Fruit fly (Drosophila melanogaster) whole organism, embryonic: Measurements from ENCODE around the gene CG42693.

ENCODE experiments used
- Blimp-1 ChIP-seq: fragments of 200-800 bp; sonication (Bioruptor generic); optimal IDR thresholded peaks from 3 replicates; lab custom pipeline; 2018; ENCODE audit warnings: missing biosample characterization, missing genetic modification characterization, mild to moderate bottlenecking, moderate library complexity, missing genetic modification reagents
- CG10959 ChIP-seq: fragments of 200-800 bp; sonication (Bioruptor generic); IDR thresholded peaks from 2 replicates; pipeline ENCODE4 v1.3.6; 2022; ENCODE audit warnings: missing biosample characterization, missing genetic modification characterization
- CG10979 ChIP-seq: fragments of 200-800 bp; sonication (Bioruptor generic); optimal IDR thresholded peaks from 2 replicates; lab custom pipeline; 2018; ENCODE audit warnings: missing biosample characterization, mild to moderate bottlenecking, missing genetic modification characterization, moderate library complexity
- CG11456 ChIP-seq: fragments of 200-800 bp; sonication (Bioruptor generic); IDR thresholded peaks from 3 replicates; pipeline ENCODE4 v1.3.6; 2022; ENCODE audit warnings: missing biosample characterization, missing genetic modification characterization
- CG11723 ChIP-seq: fragments of 200-800 bp; sonication (Bioruptor generic); optimal IDR thresholded peaks from 2 replicates; lab custom pipeline; 2017; ENCODE audit warnings: missing biosample characterization, mild to moderate bottlenecking, missing genetic modification characterization
- CG12942 ChIP-seq: fragments of 200-800 bp; sonication (Bioruptor generic); optimal IDR thresholded peaks from 3 replicates; lab custom pipeline; 2016; ENCODE audit warnings: missing biosample characterization, missing genetic modification characterization
- CG14860 ChIP-seq: fragments of 200-800 bp; sonication (Bioruptor generic); IDR thresholded peaks from 3 replicates; pipeline ENCODE4 v1.3.6; 2022; ENCODE audit warnings: missing biosample characterization, missing genetic modification characterization; ENCODE audit not compliant: partially characterized antibody
- CG15696 ChIP-seq: fragments of 200-800 bp; sonication (Bioruptor generic); optimal IDR thresholded peaks from 2 replicates; lab custom pipeline; 2019; ENCODE audit warnings: missing biosample characterization, mild to moderate bottlenecking, missing genetic modification characterization, moderate library complexity
- CG1647 ChIP-seq: fragments of 200-800 bp; sonication (Bioruptor generic); optimal IDR thresholded peaks from 3 replicates; lab custom pipeline; 2016; ENCODE audit warnings: missing biosample characterization, missing genetic modification characterization
- CG17328 ChIP-seq: fragments of 200-800 bp; sonication (Bioruptor generic); IDR thresholded peaks from 2 replicates; pipeline ENCODE4 v1.3.6; 2022; ENCODE audit warnings: missing biosample characterization, missing genetic modification characterization
- CG18262 ChIP-seq: fragments of 200-800 bp; optimal IDR thresholded peaks from 3 replicates; lab custom pipeline; 2019; ENCODE audit warnings: missing biosample characterization, mild to moderate bottlenecking, missing genetic modification characterization, moderate library complexity
- CG2712 ChIP-seq: fragments of 200-800 bp; optimal IDR thresholded peaks from 3 replicates; lab custom pipeline; 2019; ENCODE audit warnings: missing biosample characterization, mild to moderate bottlenecking, missing genetic modification characterization, moderate library complexity
- CG5245 ChIP-seq: fragments of 200-800 bp; sonication (Bioruptor generic); optimal IDR thresholded peaks from 3 replicates; lab custom pipeline; 2016; ENCODE audit warnings: missing biosample characterization, missing genetic modification characterization
- CG6813 ChIP-seq: fragments of 200-800 bp; sonication (Bioruptor generic); optimal IDR thresholded peaks from 2 replicates; lab custom pipeline; 2017; ENCODE audit warnings: missing biosample characterization, missing genetic modification characterization, mild to moderate bottlenecking, moderate library complexity, missing genetic modification reagents
- CG7987 ChIP-seq: fragments of 200-800 bp; sonication (Bioruptor generic); optimal IDR thresholded peaks from 2 replicates; lab custom pipeline; 2018; ENCODE audit warnings: missing biosample characterization, mild to moderate bottlenecking, missing genetic modification characterization, moderate library complexity
- CG9727 ChIP-seq: fragments of 200-800 bp; sonication (Bioruptor generic); optimal IDR thresholded peaks from 3 replicates; lab custom pipeline; 2017; ENCODE audit warnings: missing biosample characterization, mild to moderate bottlenecking, missing genetic modification characterization
- CoRest ChIP-seq: fragments of 200-800 bp; sonication (Bioruptor generic); optimal IDR thresholded peaks from 3 replicates; lab custom pipeline; 2018; ENCODE audit warnings: missing biosample characterization, mild to moderate bottlenecking, missing genetic modification characterization, moderate library complexity
- Drgx ChIP-seq: fragments of 200-800 bp; sonication (Bioruptor generic); IDR thresholded peaks from 2 replicates; pipeline ENCODE4 v1.3.6; 2022; ENCODE audit warnings: missing biosample characterization, missing genetic modification characterization
- Mrtf ChIP-seq: fragments of 200-800 bp; sonication (Bioruptor generic); IDR thresholded peaks from 3 replicates; pipeline ENCODE4 v1.3.6; 2022; ENCODE audit warnings: missing biosample characterization, missing genetic modification characterization
- Optix ChIP-seq: fragments of 200-800 bp; sonication (Bioruptor generic); IDR thresholded peaks from 3 replicates; pipeline ENCODE4 v1.3.6; 2022; ENCODE audit warnings: missing biosample characterization, missing genetic modification characterization
- Poxn ChIP-seq: fragments of 200-800 bp; sonication (Bioruptor generic); IDR thresholded peaks from 2 replicates; pipeline ENCODE4 v1.3.6; 2022; ENCODE audit warnings: missing biosample characterization, missing genetic modification characterization
- Rfx ChIP-seq: fragments of 200-800 bp; sonication (Bioruptor generic); IDR thresholded peaks from 2 replicates; pipeline ENCODE4 v1.3.6; 2022; ENCODE audit warnings: missing biosample characterization, missing genetic modification characterization
- Trl ChIP-seq, 3 experiments: fragments of >200 bp in 2 of 3; fragments of 200-800 bp in 1 of 3; sonication (Bioruptor generic) in 1 of 3; optimal IDR thresholded peaks; 2 replicates in 1 of 3; 3 replicates in 2 of 3; lab custom pipeline; 2016 to 2017; ENCODE audit warnings: missing biosample characterization in 1 of 3, missing genetic modification characterization in 1 of 3
- Vsx1 ChIP-seq: fragments of 200-800 bp; sonication (Bioruptor generic); optimal IDR thresholded peaks from 2 replicates; lab custom pipeline; 2017; ENCODE audit warnings: missing biosample characterization, mild to moderate bottlenecking, missing genetic modification characterization, missing genetic modification reagents
- Xbp1 ChIP-seq: fragments of 200-800 bp; sonication (Bioruptor generic); optimal IDR thresholded peaks from 3 replicates; lab custom pipeline; 2016; ENCODE audit warnings: missing biosample characterization, mild to moderate bottlenecking, missing genetic modification characterization
- az2 ChIP-seq: fragments of 200-800 bp; sonication (Bioruptor generic); optimal IDR thresholded peaks from 3 replicates; lab custom pipeline; 2016; ENCODE audit warnings: missing biosample characterization, missing genetic modification characterization
- cas ChIP-seq: fragments of 200-800 bp; sonication (Bioruptor generic); IDR thresholded peaks from 2 replicates; pipeline ENCODE4 v1.3.6; 2022; ENCODE audit warnings: missing biosample characterization, missing genetic modification characterization
- cg ChIP-seq: fragments of 200-800 bp; sonication (Bioruptor generic); optimal IDR thresholded peaks from 3 replicates; lab custom pipeline; 2019; ENCODE audit warnings: missing biosample characterization, mild to moderate bottlenecking, missing genetic modification characterization, moderate library complexity
- chif ChIP-seq, 2 experiments: fragments of 200-800 bp; sonication (Bioruptor generic); optimal IDR thresholded peaks; 3 replicates each; lab custom pipeline; 2016; ENCODE audit warnings: missing biosample characterization in 2 of 2, missing genetic modification characterization in 2 of 2
- ci ChIP-seq: fragments of 200-800 bp; sonication (Bioruptor generic); IDR thresholded peaks from 3 replicates; pipeline ENCODE4 v1.3.6; 2022; ENCODE audit warnings: missing biosample characterization, missing genetic modification characterization
- cwo ChIP-seq: fragments of 200-800 bp; sonication (Bioruptor generic); optimal IDR thresholded peaks from 3 replicates; lab custom pipeline; 2017; ENCODE audit warnings: missing biosample characterization, missing genetic modification characterization, mild to moderate bottlenecking, moderate library complexity, missing genetic modification reagents
- eve ChIP-seq, 2 experiments: fragments of >200 bp; optimal IDR thresholded peaks; 2 replicates each; lab custom pipeline; 2017; ENCODE audit warnings: missing biosample characterization in 2 of 2, missing genetic modification characterization in 2 of 2
- fd96Cb ChIP-seq: fragments of 200-800 bp; sonication (Bioruptor generic); optimal IDR thresholded peaks from 2 replicates; lab custom pipeline; 2018; ENCODE audit warnings: missing biosample characterization, mild to moderate bottlenecking, missing genetic modification characterization, moderate library complexity
- ftz-f1 ChIP-seq: fragments of 200-800 bp; sonication (Bioruptor generic); optimal IDR thresholded peaks from 2 replicates; lab custom pipeline; 2016; ENCODE audit warnings: missing biosample characterization, missing genetic modification characterization
- lbe ChIP-seq: fragments of 200-800 bp; sonication (Bioruptor generic); optimal IDR thresholded peaks from 2 replicates; lab custom pipeline; 2016; ENCODE audit warnings: missing biosample characterization, mild to moderate bottlenecking, missing genetic modification characterization
- lola ChIP-seq, 3 experiments: fragments of >200 bp in 2 of 3; fragments of 200-800 bp in 1 of 3; sonication (Bioruptor generic) in 1 of 3; optimal IDR thresholded peaks; 2 replicates each; lab custom pipeline; 2017 to 2019; ENCODE audit warnings: missing biosample characterization in 3 of 3, missing genetic modification characterization in 3 of 3, mild to moderate bottlenecking in 1 of 3, moderate library complexity in 1 of 3
- nom ChIP-seq: fragments of 200-800 bp; sonication (Bioruptor generic); optimal IDR thresholded peaks from 2 replicates; lab custom pipeline; 2017; ENCODE audit warnings: missing biosample characterization, missing genetic modification characterization, mild to moderate bottlenecking, moderate library complexity, missing genetic modification reagents
- p53 ChIP-seq: fragments of 200-800 bp; sonication (Bioruptor generic); optimal IDR thresholded peaks from 2 replicates; lab custom pipeline; 2016; ENCODE audit warnings: missing biosample characterization, missing genetic modification characterization
- phol ChIP-seq: fragments of 200-800 bp; sonication (Bioruptor generic); optimal IDR thresholded peaks from 3 replicates; lab custom pipeline; 2018; ENCODE audit warnings: missing biosample characterization, mild to moderate bottlenecking, missing genetic modification characterization, moderate library complexity
- pum ChIP-seq: fragments of 200-800 bp; sonication (Bioruptor generic); optimal IDR thresholded peaks from 2 replicates; lab custom pipeline; 2016; ENCODE audit warnings: missing biosample characterization, missing genetic modification characterization
- sisA ChIP-seq: fragments of 200-800 bp; sonication (Bioruptor generic); IDR thresholded peaks from 2 replicates; pipeline ENCODE4 v1.3.6; 2022; ENCODE audit warnings: missing biosample characterization, missing genetic modification characterization
- trem ChIP-seq: fragments of 200-800 bp; optimal IDR thresholded peaks from 3 replicates; lab custom pipeline; 2019; ENCODE audit warnings: missing biosample characterization, mild to moderate bottlenecking, missing genetic modification characterization, moderate library complexity
- unc-4 ChIP-seq: fragments of 200-800 bp; sonication (Bioruptor generic); IDR thresholded peaks from 2 replicates; pipeline ENCODE4 v1.3.6; 2022; ENCODE audit warnings: missing biosample characterization, missing genetic modification characterization; ENCODE audit not compliant: partially characterized antibody
- vvl ChIP-seq: fragments of 200-800 bp; sonication (Bioruptor generic); IDR thresholded peaks from 2 replicates; pipeline ENCODE4 v1.3.6; 2022; ENCODE audit warnings: missing biosample characterization, missing genetic modification characterization
- z ChIP-seq: fragments of 200-800 bp; sonication (Bioruptor generic); IDR thresholded peaks from 3 replicates; pipeline ENCODE4 v1.3.6; 2022; ENCODE audit warnings: missing biosample characterization, missing genetic modification characterization
- zen ChIP-seq: fragments of 200-800 bp; sonication (Bioruptor generic); optimal IDR thresholded peaks from 3 replicates; lab custom pipeline; 2018; ENCODE audit warnings: missing biosample characterization, mild to moderate bottlenecking, missing genetic modification characterization, moderate library complexity
- zfh1 ChIP-seq: fragments of 200-800 bp; sonication (Bioruptor generic); IDR thresholded peaks from 3 replicates; pipeline ENCODE4 v1.3.6; 2022; ENCODE audit warnings: missing biosample characterization, missing genetic modification characterization

Gene CG42693

dm6 chr3R:31680773-31681172 is 27.4 kb downstream of the CG42693 start (continued):
- TF ChIP-seq CG9727 (GFP tag; lab: Kevin White, UChicago), result peak; percentile 34
- TF ChIP-seq Xbp1 (GFP tag; lab: Kevin White, UChicago), result peak; percentile 13
- TF ChIP-seq CG10979 (tag; lab: Kevin White, UChicago), result peak; percentile 55
- peak; percentile 39; the same call in 1 of the 2 replicates for TF ChIP-seq CG10959 (GFP tag; lab: Robert Waterston, UW)
- TF ChIP-seq CoRest (tag; lab: Kevin White, UChicago), result no peak
- no peak for TF ChIP-seq p53 (GFP tag; lab: Kevin White, UChicago)
- peak; percentile 21; the same call in 1 of the 2 replicates for TF ChIP-seq sisA
- TF ChIP-seq CG18262 (tag; lab: Kevin White, UChicago), result peak; percentile 45
- TF ChIP-seq CG15696 (tag; lab: Kevin White, UChicago), result peak; percentile 17
- peak; percentile 40; the same call in 1 of the 3 replicates for TF ChIP-seq zfh1 (GFP tag; lab: Robert Waterston, UW)
- TF ChIP-seq nom (GFP tag; lab: Kevin White, UChicago), result peak; percentile 75
- TF ChIP-seq trem (tag; lab: Kevin White, UChicago), result peak; percentile 4
- TF ChIP-seq phol (tag; lab: Kevin White, UChicago), result peak; percentile 31
- TF ChIP-seq vvl, result 0 out of 2 replicates have a peak, but pooled peaks have one; percentile 23
- TF ChIP-seq fd96Cb (tag; lab: Kevin White, UChicago), result peak; percentile 39
- 0 out of 2 replicates have a peak, but pooled peaks have one; percentile 20 for TF ChIP-seq CG17328 (GFP tag; lab: Robert Waterston, UW)
- TF ChIP-seq Trl (optimal IDR thresholded peaks at IDR 0.05; lab: Kevin White, UChicago), result no peak
- no peak for TF ChIP-seq Trl (GFP tag; optimal IDR thresholded peaks at IDR 0.05; lab: Kevin White, UChicago)
- no peak for TF ChIP-seq Optix (GFP tag; lab: Robert Waterston, UW)
- no peak for TF ChIP-seq CG11723 (GFP tag; lab: Kevin White, UChicago)
- TF ChIP-seq CG12942 (GFP tag; lab: Kevin White, UChicago), result no peak
- 0 out of 2 replicates have a peak, but pooled peaks have one; percentile 11 for TF ChIP-seq Rfx (GFP tag; lab: Robert Waterston, UW)
- peak; percentile 62 for TF ChIP-seq zen (tag; lab: Kevin White, UChicago)
- TF ChIP-seq chif (GFP tag; optimal IDR thresholded peaks at IDR 0.05; lab: Kevin White, UChicago), result peak in 1 of 2 experiments; percentile 42
- TF ChIP-seq CG1647 (GFP tag; lab: Kevin White, UChicago), result no peak
- TF ChIP-seq cg (GFP tag; lab: Kevin White, UChicago), result no peak
- TF ChIP-seq CG11456 (GFP tag; lab: Robert Waterston, UW), result no peak
- 0 out of 3 replicates have a peak, but pooled peaks have one; percentile 12 for TF ChIP-seq z (GFP tag; lab: Robert Waterston, UW)
- TF ChIP-seq lbe (GFP tag; lab: Kevin White, UChicago), result peak; percentile 63
- TF ChIP-seq CG6813 (GFP tag; lab: Kevin White, UChicago), result peak; percentile 5
- TF ChIP-seq lola (GFP tag; optimal IDR thresholded peaks at IDR 0.05; lab: Kevin White, UChicago), result peak in 1 of 3 experiments; percentile 1
- TF ChIP-seq CG2712, result peak; percentile 58
- peak; percentile 1 for TF ChIP-seq az2

dm6 chr3R:31679830-31680294 is 28.3 kb downstream of the CG42693 start, which contains the start of gene CG11550:
CG11550 (minus strand) TSS chr3R:31679880.
- TF ChIP-seq eve (GFP tag; optimal IDR thresholded peaks at IDR 0.05; lab: Kevin White, UChicago), result no peak
- peak; percentile 74; the same call in 1 of the 2 replicates for TF ChIP-seq Drgx (GFP tag; lab: Robert Waterston, UW)
- TF ChIP-seq cas (GFP tag; lab: Robert Waterston, UW), result no peak
- TF ChIP-seq ci (GFP tag; lab: Robert Waterston, UW), result 0 out of 3 replicates have a peak, but pooled peaks have one; percentile 26

- peak; percentile 1 for TF ChIP-seq cwo (GFP tag; lab: Kevin White, UChicago)
- TF ChIP-seq Blimp-1 (GFP tag; lab: Kevin White, UChicago), result no peak
- TF ChIP-seq Mrtf, result no peak
- TF ChIP-seq Poxn, result no peak
- peak; percentile 2 for TF ChIP-seq nom (GFP tag; lab: Kevin White, UChicago)
- TF ChIP-seq phol (tag; lab: Kevin White, UChicago), result no peak
- TF ChIP-seq pum (GFP tag; lab: Kevin White, UChicago), result no peak
- TF ChIP-seq unc-4 (GFP tag; lab: Robert Waterston, UW), result no peak
- TF ChIP-seq Vsx1 (GFP tag; lab: Kevin White, UChicago), result no peak
- no peak for TF ChIP-seq ftz-f1 (GFP tag; lab: Kevin White, UChicago)
- TF ChIP-seq CG7987 (GFP tag; lab: Kevin White, UChicago), result peak; percentile 2
- no peak for TF ChIP-seq CG5245
- TF ChIP-seq CG14860 (GFP tag; lab: Robert Waterston, UW), result no peak
Observed at dm6 chr3R:31672675-31673074, 35.5 kb downstream of the CG42693 start.
